Worm (Caenorhabditis elegans) whole organism, mixed stage, embryonic: Measurements from ENCODE around the gene C29E4.13.
A peak's percentile ranks its signal among the peaks of the same experiment; 100 is the strongest.

Experiments
- ceh-39 ChIP-seq: fragments of 150-350 bp; optimal IDR thresholded peaks from 2 replicates; lab custom pipeline; 2014; ENCODE audit warnings: missing biosample characterization, missing genetic modification characterization
- cnd-1 ChIP-seq: fragments of 200-800 bp; sonication (Bioruptor generic); optimal IDR thresholded peaks from 2 replicates; lab custom pipeline; 2018; ENCODE audit warnings: mild to moderate bottlenecking, missing genetic modification characterization, missing compliant biosample characterization
- hlh-1 ChIP-seq: fragments of 150-350 bp; optimal IDR thresholded peaks from 2 replicates; lab custom pipeline; 2014; ENCODE audit warnings: missing biosample characterization, missing genetic modification reagents, missing genetic modification characterization
- lin-13 ChIP-seq: fragments of 150-350 bp; optimal IDR thresholded peaks from 2 replicates; lab custom pipeline; 2014; ENCODE audit warnings: missing biosample characterization, missing genetic modification characterization
- lsy-2 ChIP-seq: fragments of 150-350 bp; optimal IDR thresholded peaks from 2 replicates; lab custom pipeline; 2014; ENCODE audit warnings: missing biosample characterization, missing genetic modification characterization
- nhr-12 ChIP-seq: fragments of 150-350 bp; optimal IDR thresholded peaks from 2 replicates; lab custom pipeline; 2014; ENCODE audit warnings: missing biosample characterization, missing genetic modification characterization
- nhr-28 ChIP-seq: fragments of 150-350 bp; optimal IDR thresholded peaks from 2 replicates; lab custom pipeline; 2014; ENCODE audit warnings: missing biosample characterization, missing genetic modification characterization
- pha-4 ChIP-seq: fragments of 150-350 bp; optimal IDR thresholded peaks from 2 replicates; lab custom pipeline; 2018; ENCODE audit warnings: missing biosample characterization, missing genetic modification reagents, missing genetic modification characterization
- sem-2 ChIP-seq: fragments of 200-800 bp; sonication (Bioruptor generic); optimal IDR thresholded peaks from 2 replicates; lab custom pipeline; 2018; ENCODE audit warnings: mild to moderate bottlenecking, missing genetic modification characterization, missing compliant biosample characterization
- unc-120 ChIP-seq: sonication (generic microtip); optimal IDR thresholded peaks from 2 replicates; lab custom pipeline; 2017; ENCODE audit warnings: missing genetic modification characterization, missing compliant biosample characterization; ENCODE audit not compliant: poor library complexity, severe bottlenecking
- unc-39 ChIP-seq: fragments of 150-350 bp; optimal IDR thresholded peaks from 2 replicates; lab custom pipeline; 2014; ENCODE audit warnings: missing biosample characterization, missing genetic modification characterization

DNA sequence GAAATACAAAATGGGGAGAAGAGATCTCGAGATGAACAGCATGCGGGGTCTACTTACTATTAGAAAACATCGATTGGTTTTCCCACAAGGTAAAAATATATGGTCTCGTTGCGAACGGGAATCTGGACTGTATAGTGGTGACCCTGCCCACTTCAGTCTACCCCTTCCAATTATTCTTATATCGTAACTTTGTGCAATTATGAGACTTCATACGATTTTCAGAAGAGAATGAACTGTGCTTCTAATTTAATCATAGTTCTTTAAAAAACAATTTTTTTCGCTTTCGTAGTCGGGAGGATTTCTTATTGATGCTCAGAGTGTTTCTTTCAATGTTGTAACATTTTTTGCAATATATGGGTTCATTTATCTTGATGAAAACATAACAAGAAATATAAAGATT is 43.5 kb upstream of the C29E4.13 start, which contains the start of gene F54H12.5:
- TF ChIP-seq pha-4 (tag; lab: Kevin White, UChicago) (no peak), lsy-2 (tag; lab: Kevin White, UChicago) (no peak), unc-39 (tag; lab: Kevin White, UChicago) (no peak), sem-2 (GFP tag; lab: Kevin White, UChicago) (no peak), nhr-12 (no peak), ceh-39 (tag; lab: Kevin White, UChicago) (peak; percentile 27), cnd-1 (tag; lab: Kevin White, UChicago) (no peak), nhr-28 (tag; lab: Kevin White, UChicago) (no peak), lin-13 (tag; lab: Kevin White, UChicago) (no peak), hlh-1 (no peak), unc-120 (no peak)
